Worm (Caenorhabditis elegans): ENCODE results near the gene srh-118.

DNA sequence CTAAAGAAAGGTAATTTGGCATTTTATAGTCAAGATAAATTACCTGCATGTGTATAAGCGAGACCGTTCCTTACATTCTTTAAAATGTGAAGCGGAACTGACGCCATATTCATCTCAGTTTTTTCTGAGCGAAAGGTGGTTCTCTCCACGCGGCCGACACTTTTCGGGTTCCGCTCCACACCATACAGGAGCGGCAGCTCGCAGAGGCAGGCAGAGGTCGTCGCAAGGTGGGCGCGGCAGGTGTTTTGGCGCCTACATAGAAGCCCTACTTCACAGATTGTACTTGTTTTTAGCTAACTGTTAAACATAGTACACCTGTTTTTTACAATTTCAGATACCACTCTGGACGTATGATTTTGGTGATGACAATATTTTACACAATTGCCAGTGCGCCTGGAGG is 28.1 kb downstream of the srh-118 start:
- TF ChIP-seq lsy-2 (tag; optimal IDR thresholded peaks at IDR 0.05) (no peak), nhr-25 (tag; optimal IDR thresholded peaks at IDR 0.05; ENCODE audit: borderline replicate concordance, insufficient read depth) (no peak)
